Fruit fly (Drosophila melanogaster) whole organism: Measurements from ENCODE around the gene Dnah3.

ENCODE experiments used
- CG8478 ChIP-seq: fragments of >200 bp; optimal IDR thresholded peaks from 2 replicates; lab custom pipeline; 2018; ENCODE audit warnings: inconsistent platforms
- Dll ChIP-seq: fragments of >200 bp; optimal IDR thresholded peaks from 2 replicates; lab custom pipeline; 2017
- EcR ChIP-seq, 2 experiments: fragments of >200 bp; optimal IDR thresholded peaks; 2 replicates each; lab custom pipeline; 2017; ENCODE audit warnings: missing biosample characterization in 2 of 2, missing genetic modification characterization in 2 of 2, missing genetic modification reagents in 2 of 2
- pan ChIP-seq: fragments of >200 bp; optimal IDR thresholded peaks from 2 replicates; lab custom pipeline; 2017
- psq ChIP-seq: fragments of >200 bp; optimal IDR thresholded peaks from 2 replicates; lab custom pipeline; 2017
- usp ChIP-seq: fragments of >200 bp; optimal IDR thresholded peaks from 2 replicates; lab custom pipeline; 2017; ENCODE audit warnings: missing biosample characterization, missing genetic modification characterization, mixed read lengths

DNA sequence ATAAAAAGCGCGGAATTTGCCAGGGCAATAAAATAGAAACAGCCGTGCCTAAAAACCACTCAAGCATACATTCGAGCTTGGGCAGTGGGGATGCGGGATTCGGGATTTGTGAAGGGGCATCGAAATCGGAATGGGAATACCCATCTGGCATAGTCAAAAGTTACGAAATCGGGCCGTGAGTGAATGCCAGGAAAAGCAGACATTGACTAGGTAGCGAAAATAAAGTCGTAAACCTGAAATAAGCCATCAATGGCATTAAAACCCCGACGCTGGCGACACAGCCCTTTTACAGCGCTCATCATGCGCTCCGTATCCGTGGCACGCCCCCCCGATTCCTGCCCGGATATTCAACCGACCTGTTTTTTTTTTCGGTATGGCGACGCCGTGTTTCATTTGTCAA, 63.5 kb downstream of the Dnah3 start:
- TF ChIP-seq usp (GFP tag; lab: Kevin White, UChicago) (no peak), psq (lab: Kevin White, UChicago) (no peak), pan (lab: Kevin White, UChicago) (no peak), CG8478 (no peak), EcR (GFP tag; optimal IDR thresholded peaks at IDR 0.05; lab: Kevin White, UChicago) (no peak), Dll (lab: Kevin White, UChicago) (no peak)
